Fruit fly (Drosophila melanogaster) whole organism, embryonic: Measurements from ENCODE around the gene CG6178.
A peak's percentile ranks its signal among the peaks of the same experiment; 100 is the strongest.

Experiments
- Atf-2 ChIP-seq: fragments of 200-800 bp; sonication (Bioruptor generic); optimal IDR thresholded peaks from 2 replicates; lab custom pipeline; 2016; ENCODE audit warnings: missing biosample characterization, missing genetic modification characterization
- CG13287 ChIP-seq: fragments of 200-800 bp; sonication (Bioruptor generic); IDR thresholded peaks from 2 replicates; pipeline ENCODE4 v1.3.6; 2022; ENCODE audit warnings: missing biosample characterization, missing genetic modification characterization; ENCODE audit not compliant: partially characterized antibody
- CG17568 ChIP-seq: fragments of 200-800 bp; sonication (Bioruptor generic); optimal IDR thresholded peaks from 2 replicates; lab custom pipeline; 2018; ENCODE audit warnings: missing biosample characterization, mild to moderate bottlenecking, missing genetic modification characterization, moderate library complexity
- CG18011 ChIP-seq: fragments of 200-800 bp; sonication (Bioruptor generic); optimal IDR thresholded peaks from 2 replicates; lab custom pipeline; 2017; ENCODE audit warnings: missing biosample characterization, missing genetic modification characterization, mild to moderate bottlenecking, moderate library complexity, missing genotype
- CG18262 ChIP-seq: fragments of 200-800 bp; optimal IDR thresholded peaks from 3 replicates; lab custom pipeline; 2019; ENCODE audit warnings: missing biosample characterization, mild to moderate bottlenecking, missing genetic modification characterization, moderate library complexity
- CG2129 ChIP-seq: fragments of 200-800 bp; sonication (Bioruptor generic); IDR thresholded peaks from 2 replicates; pipeline ENCODE4 v1.3.6; 2022; ENCODE audit warnings: missing biosample characterization, missing genetic modification characterization; ENCODE audit not compliant: partially characterized antibody
- CG6791 ChIP-seq: fragments of 200-800 bp; sonication (Bioruptor generic); IDR thresholded peaks from 3 replicates; pipeline ENCODE4 v1.3.6; 2022; ENCODE audit warnings: missing biosample characterization, missing genetic modification characterization; ENCODE audit not compliant: partially characterized antibody
- CG7839 ChIP-seq: fragments of 200-800 bp; sonication (Bioruptor generic); optimal IDR thresholded peaks from 3 replicates; lab custom pipeline; 2018; ENCODE audit warnings: missing biosample characterization, mild to moderate bottlenecking, missing genetic modification characterization, moderate library complexity
- CG7928 ChIP-seq: fragments of 200-800 bp; sonication (Bioruptor generic); optimal IDR thresholded peaks from 2 replicates; lab custom pipeline; 2017; ENCODE audit warnings: missing biosample characterization, mild to moderate bottlenecking, missing genetic modification characterization
- CG7963 ChIP-seq: fragments of 200-800 bp; sonication (Bioruptor generic); IDR thresholded peaks from 3 replicates; pipeline ENCODE4 v1.3.6; 2022; ENCODE audit warnings: missing biosample characterization, missing genetic modification characterization; ENCODE audit not compliant: partially characterized antibody
- CG9876 ChIP-seq: fragments of 200-800 bp; sonication (Bioruptor generic); optimal IDR thresholded peaks from 2 replicates; lab custom pipeline; 2016; ENCODE audit warnings: missing biosample characterization, missing genetic modification characterization
- Chrac-16 ChIP-seq: fragments of 200-800 bp; sonication (Bioruptor generic); optimal IDR thresholded peaks from 3 replicates; lab custom pipeline; 2016; ENCODE audit warnings: missing biosample characterization, missing genetic modification characterization
- CoRest ChIP-seq: fragments of 200-800 bp; sonication (Bioruptor generic); optimal IDR thresholded peaks from 3 replicates; lab custom pipeline; 2018; ENCODE audit warnings: missing biosample characterization, mild to moderate bottlenecking, missing genetic modification characterization, moderate library complexity
- D19A ChIP-seq: fragments of 200-800 bp; optimal IDR thresholded peaks from 3 replicates; lab custom pipeline; 2019; ENCODE audit warnings: missing biosample characterization, mild to moderate bottlenecking, missing genetic modification characterization, moderate library complexity
- Dip2 ChIP-seq: fragments of 200-800 bp; sonication (Bioruptor generic); IDR thresholded peaks from 2 replicates; pipeline ENCODE4 v1.3.6; 2022; ENCODE audit warnings: missing biosample characterization, missing genetic modification characterization
- Dip3 ChIP-seq: fragments of 200-800 bp; sonication (Bioruptor generic); optimal IDR thresholded peaks from 3 replicates; lab custom pipeline; 2016; ENCODE audit warnings: missing biosample characterization, missing genetic modification characterization
- Dp ChIP-seq: fragments of 200-800 bp; sonication (Bioruptor generic); optimal IDR thresholded peaks from 2 replicates; lab custom pipeline; 2018; ENCODE audit warnings: missing biosample characterization, mild to moderate bottlenecking, missing genetic modification characterization, moderate library complexity
- GATAe ChIP-seq: fragments of 200-800 bp; sonication (Bioruptor generic); conservative IDR thresholded peaks from 2 replicates; pipeline ENCODE4 v1.3.6; 2022; ENCODE audit warnings: missing biosample characterization, missing genetic modification characterization
- HLH3B ChIP-seq: fragments of 200-800 bp; sonication (Bioruptor generic); IDR thresholded peaks from 2 replicates; pipeline ENCODE4 v1.3.6; 2022; ENCODE audit warnings: missing biosample characterization, missing genetic modification characterization
- HLH54F ChIP-seq: fragments of 200-800 bp; sonication (Bioruptor generic); optimal IDR thresholded peaks from 3 replicates; lab custom pipeline; 2016; ENCODE audit warnings: missing biosample characterization, missing genetic modification characterization
- Hr3 ChIP-seq: fragments of 200-800 bp; sonication (Bioruptor generic); optimal IDR thresholded peaks from 3 replicates; lab custom pipeline; 2016; ENCODE audit warnings: missing biosample characterization, missing genetic modification characterization
- Lhr ChIP-seq: fragments of 200-800 bp; sonication (Bioruptor generic); optimal IDR thresholded peaks from 3 replicates; lab custom pipeline; 2017; ENCODE audit warnings: mild to moderate bottlenecking, missing biosample characterization, missing genetic modification reagents, missing genetic modification characterization
- Mes4 ChIP-seq: fragments of 200-800 bp; sonication (Bioruptor generic); optimal IDR thresholded peaks from 2 replicates; lab custom pipeline; 2016; ENCODE audit warnings: missing biosample characterization, missing genetic modification characterization
- Nf-YB ChIP-seq: fragments of 200-800 bp; sonication (Bioruptor generic); optimal IDR thresholded peaks from 3 replicates; lab custom pipeline; 2019; ENCODE audit warnings: missing biosample characterization, mild to moderate bottlenecking, missing genetic modification characterization, moderate library complexity
- NfI ChIP-seq: fragments of 200-800 bp; sonication (Bioruptor generic); optimal IDR thresholded peaks from 3 replicates; lab custom pipeline; 2018; ENCODE audit warnings: missing biosample characterization, mild to moderate bottlenecking, missing genetic modification characterization, moderate library complexity
- Pdp1 ChIP-seq, 2 experiments: fragments of 200-800 bp; sonication (Bioruptor generic); optimal IDR thresholded peaks; 3 replicates each; lab custom pipeline; 2016; ENCODE audit warnings: missing biosample characterization in 2 of 2, missing genetic modification characterization in 2 of 2, mild to moderate bottlenecking in 1 of 2, moderate library complexity in 1 of 2
- Spps ChIP-seq: fragments of 200-800 bp; sonication (Bioruptor generic); optimal IDR thresholded peaks from 2 replicates; lab custom pipeline; 2018; ENCODE audit warnings: missing biosample characterization, mild to moderate bottlenecking, missing genetic modification characterization
- ara ChIP-seq: fragments of 200-800 bp; sonication (Bioruptor generic); IDR thresholded peaks from 2 replicates; pipeline ENCODE4 v1.3.6; 2022; ENCODE audit warnings: missing biosample characterization, missing genetic modification characterization
- bcd ChIP-seq: fragments of 200-800 bp; sonication (Bioruptor generic); optimal IDR thresholded peaks from 2 replicates; lab custom pipeline; 2017; ENCODE audit warnings: missing biosample characterization, mild to moderate bottlenecking, missing genetic modification characterization
- croc ChIP-seq: fragments of 200-800 bp; sonication (Bioruptor generic); conservative IDR thresholded peaks from 3 replicates; pipeline ENCODE4 v1.3.6; 2022; ENCODE audit warnings: missing biosample characterization, missing genetic modification characterization
- crol ChIP-seq: fragments of 200-800 bp; sonication (Bioruptor generic); IDR thresholded peaks from 2 replicates; pipeline ENCODE4 v1.3.6; 2022; ENCODE audit warnings: missing biosample characterization, missing genetic modification characterization
- dati ChIP-seq: fragments of 200-800 bp; sonication (Bioruptor generic); IDR thresholded peaks from 2 replicates; pipeline ENCODE4 v1.3.6; 2022; ENCODE audit warnings: missing biosample characterization, missing genetic modification characterization
- gce ChIP-seq: fragments of 200-800 bp; sonication (Bioruptor generic); IDR thresholded peaks from 3 replicates; pipeline ENCODE4 v1.3.6; 2022; ENCODE audit warnings: missing biosample characterization, missing genetic modification characterization
- gro ChIP-seq: fragments of 200-800 bp; sonication (Bioruptor generic); optimal IDR thresholded peaks from 2 replicates; lab custom pipeline; 2016; ENCODE audit warnings: missing biosample characterization, missing genetic modification characterization
- klu ChIP-seq: fragments of 200-800 bp; sonication (Bioruptor generic); IDR thresholded peaks from 2 replicates; pipeline ENCODE4 v1.3.6; 2022; ENCODE audit warnings: missing biosample characterization, missing genetic modification characterization
- lov ChIP-seq, 2 experiments: fragments of 200-800 bp in 1 of 2; fragments of >200 bp in 1 of 2; sonication (Bioruptor generic) in 1 of 2; IDR thresholded peaks in 1 of 2; optimal IDR thresholded peaks in 1 of 2; 2 replicates in 1 of 2; 3 replicates in 1 of 2; pipeline versions ENCODE4 v1.3.6 to Lab custom; 2017 to 2022; ENCODE audit warnings: missing biosample characterization in 1 of 2, missing genetic modification characterization in 1 of 2
- pita ChIP-seq: fragments of 200-800 bp; sonication (Bioruptor generic); optimal IDR thresholded peaks from 2 replicates; lab custom pipeline; 2017; ENCODE audit warnings: missing biosample characterization, mild to moderate bottlenecking, missing genetic modification characterization
- ranshi ChIP-seq: fragments of 200-800 bp; sonication (Bioruptor generic); IDR thresholded peaks from 2 replicates; pipeline ENCODE4 v1.3.6; 2022; ENCODE audit warnings: missing biosample characterization, missing genetic modification characterization
- ro ChIP-seq: fragments of 200-800 bp; sonication (Bioruptor generic); IDR thresholded peaks from 2 replicates; pipeline ENCODE4 v1.3.6; 2022; ENCODE audit warnings: missing biosample characterization, missing genetic modification characterization
- scrt ChIP-seq: fragments of 200-800 bp; sonication (Bioruptor generic); optimal IDR thresholded peaks from 2 replicates; lab custom pipeline; 2018; ENCODE audit warnings: missing biosample characterization, mild to moderate bottlenecking, missing genetic modification characterization, moderate library complexity
- sd ChIP-seq: fragments of 200-800 bp; sonication (Bioruptor generic); optimal IDR thresholded peaks from 3 replicates; lab custom pipeline; 2018; ENCODE audit warnings: missing biosample characterization, mild to moderate bottlenecking, missing genetic modification characterization, moderate library complexity
- sens ChIP-seq: fragments of 200-800 bp; sonication (Bioruptor generic); peaks from one replicate; lab custom pipeline; 2016; ENCODE audit warnings: missing biosample characterization, missing genetic modification characterization
- sim ChIP-seq: fragments of 200-800 bp; sonication (Bioruptor generic); IDR thresholded peaks from 2 replicates; pipeline ENCODE4 v1.3.6; 2022; ENCODE audit warnings: missing biosample characterization, missing genetic modification characterization
- sr ChIP-seq: fragments of 200-800 bp; sonication (Bioruptor generic); IDR thresholded peaks from 3 replicates; pipeline ENCODE4 v1.3.6; 2022; ENCODE audit warnings: missing biosample characterization, missing genetic modification characterization
- tna ChIP-seq: fragments of 200-800 bp; sonication (Bioruptor generic); IDR thresholded peaks from 2 replicates; pipeline ENCODE4 v1.3.6; 2022; ENCODE audit warnings: missing biosample characterization, missing genetic modification characterization; ENCODE audit not compliant: partially characterized antibody
- trh ChIP-seq: fragments of 200-800 bp; sonication (Bioruptor generic); optimal IDR thresholded peaks from 2 replicates; lab custom pipeline; 2016; ENCODE audit warnings: missing biosample characterization, missing genetic modification characterization
- tx ChIP-seq: fragments of 200-800 bp; sonication (Bioruptor generic); optimal IDR thresholded peaks from 2 replicates; lab custom pipeline; 2016; ENCODE audit warnings: missing biosample characterization, missing genetic modification characterization
- usp ChIP-seq: fragments of >200 bp; optimal IDR thresholded peaks from 2 replicates; lab custom pipeline; 2017; ENCODE audit warnings: missing biosample characterization, missing genetic modification characterization
- vnd ChIP-seq: fragments of 200-800 bp; sonication (Bioruptor generic); IDR thresholded peaks from 3 replicates; pipeline ENCODE4 v1.3.6; 2022; ENCODE audit warnings: missing biosample characterization, missing genetic modification characterization; ENCODE audit not compliant: partially characterized antibody

CG6178 gene

dm6 chr3R:24108902-24109389 lies 43.2 kb upstream of the CG6178 start, which contains the start of the genes eIF4EHP and CG18428 (continued):
- no peak for TF ChIP-seq tna (GFP tag; lab: Robert Waterston, UW)
- TF ChIP-seq CG18262 (tag; lab: Kevin White, UChicago): peak; percentile 99
- peak; percentile 89 for TF ChIP-seq CG18011 (GFP tag; lab: Kevin White, UChicago)
- no peak for TF ChIP-seq vnd (GFP tag; lab: Robert Waterston, UW)
- peak; percentile 99 for TF ChIP-seq scrt
- no peak for TF ChIP-seq Dip2
- TF ChIP-seq Mes4 (GFP tag; lab: Kevin White, UChicago): peak; percentile 62
- TF ChIP-seq CG6791: no peak
- TF ChIP-seq crol (GFP tag; lab: Robert Waterston, UW): no peak
- TF ChIP-seq CG9876 (GFP tag; lab: Kevin White, UChicago): peak; percentile 73
- peak; percentile 99 for TF ChIP-seq Chrac-16
- TF ChIP-seq CG2129 (GFP tag; lab: Robert Waterston, UW): no peak
- peak; percentile 100 for TF ChIP-seq Hr3 (GFP tag; lab: Kevin White, UChicago)
- TF ChIP-seq pita: no peak
- TF ChIP-seq trh: peak; percentile 97
- no peak for TF ChIP-seq lov (optimal IDR thresholded peaks at IDR 0.05; lab: Kevin White, UChicago)
- TF ChIP-seq lov (GFP tag; IDR thresholded peaks at IDR 0.05; lab: Robert Waterston, UW): no peak
- TF ChIP-seq sd (tag; lab: Kevin White, UChicago): peak; percentile 99
- TF ChIP-seq gce: no peak; the same call in none of the 3 replicates
- TF ChIP-seq CG7839 (tag; lab: Kevin White, UChicago): peak; percentile 100
- TF ChIP-seq Spps (tag; lab: Kevin White, UChicago): peak; percentile 99
- TF ChIP-seq D19A: peak; percentile 99
- peak; percentile 98 for TF ChIP-seq CG17568 (GFP tag; lab: Kevin White, UChicago)
- TF ChIP-seq Dip3: peak; percentile 89
- TF ChIP-seq croc (GFP tag; lab: Robert Waterston, UW): peak; percentile 99
- TF ChIP-seq sim (GFP tag; lab: Robert Waterston, UW): no peak
- TF ChIP-seq CG13287 (GFP tag; lab: Robert Waterston, UW): no peak
- TF ChIP-seq CG7928: peak; percentile 79
- 0 out of 2 replicates have a peak, but pooled peaks have one; percentile 99 for TF ChIP-seq GATAe (GFP tag; lab: Robert Waterston, UW)
- TF ChIP-seq HLH3B (GFP tag; lab: Robert Waterston, UW): no peak
- no peak for TF ChIP-seq dati
- no peak; the same call in 1 of the 2 replicates for TF ChIP-seq klu (GFP tag; lab: Robert Waterston, UW)

dm6 chr3R:24112320-24113069 lies 39.7 kb upstream of the CG6178 start, which contains the start of gene CG13605:
Gene CG13605, minus strand, starts transcription at chr3R:24112389.
- TF ChIP-seq ro (GFP tag; lab: Robert Waterston, UW) (no peak), sr (GFP tag; lab: Robert Waterston, UW) (no peak), Atf-2 (GFP tag; lab: Kevin White, UChicago) (no peak), CG18011 (GFP tag; lab: Kevin White, UChicago) (peak; percentile 55), Dp (GFP tag; lab: Kevin White, UChicago) (peak; percentile 80), HLH54F (peak; percentile 53), gro (GFP tag; lab: Kevin White, UChicago) (peak; percentile 63), sens (peak; percentile 79), CG7963 (GFP tag; lab: Robert Waterston, UW) (no peak), tx (peak; percentile 19), ranshi (GFP tag; lab: Robert Waterston, UW) (peak; percentile 58; the same call in 1 of the 2 replicates), usp (GFP tag; lab: Kevin White, UChicago) (no peak), Pdp1 (GFP tag; optimal IDR thresholded peaks at IDR 0.05; lab: Kevin White, UChicago) (peak; percentile 47 to 48), Lhr (peak; percentile 45), bcd (peak; percentile 70), NfI (peak; percentile 79), ara (GFP tag; lab: Robert Waterston, UW) (peak; percentile 44; the same call in 1 of the 2 replicates), Nf-YB (peak; percentile 33), CoRest (tag; lab: Kevin White, UChicago) (peak; percentile 77)
